Worm (Caenorhabditis elegans) whole organism, L2 larva: ENCODE data around the gene C08E8.5.

Experiments used
- C34F6.9 ChIP-seq: fragments of 150-350 bp; optimal IDR thresholded peaks from 2 replicates; lab custom pipeline; 2014; ENCODE audit warnings: missing biosample characterization, missing genetic modification characterization
- F13H6.1 ChIP-seq: sonication (generic microtip); optimal IDR thresholded peaks from 2 replicates; lab custom pipeline; 2016; ENCODE audit warnings: missing genetic modification characterization, missing compliant biosample characterization
- R02D3.7 ChIP-seq: fragments of 150-350 bp; optimal IDR thresholded peaks from 2 replicates; lab custom pipeline; 2014; ENCODE audit warnings: missing biosample characterization, missing genetic modification characterization
- Y55F3AM.14 ChIP-seq: fragments of 200-800 bp; sonication (Bioruptor generic); optimal IDR thresholded peaks from 2 replicates; lab custom pipeline; 2018; ENCODE audit warnings: mild to moderate bottlenecking, missing genetic modification characterization, missing compliant biosample characterization
- ZK546.5 ChIP-seq: sonication (generic microtip); optimal IDR thresholded peaks from 2 replicates; lab custom pipeline; 2017; ENCODE audit warnings: missing biosample characterization, missing genetic modification characterization
- alr-1 ChIP-seq: fragments of 150-350 bp; optimal IDR thresholded peaks from 2 replicates; lab custom pipeline; 2014; ENCODE audit warnings: missing biosample characterization, missing genetic modification characterization
- aly-2 ChIP-seq: fragments of 150-350 bp; optimal IDR thresholded peaks from 2 replicates; lab custom pipeline; 2014; ENCODE audit warnings: missing biosample characterization, missing genetic modification characterization
- blmp-1 ChIP-seq: sonication (generic microtip); optimal IDR thresholded peaks from 2 replicates; lab custom pipeline; 2017; ENCODE audit warnings: missing genetic modification characterization, mild to moderate bottlenecking, missing compliant biosample characterization, antibody characterized with exemption, moderate library complexity; ENCODE audit not compliant: insufficient read depth
- ceh-82 ChIP-seq: fragments of 150-350 bp; optimal IDR thresholded peaks from 2 replicates; lab custom pipeline; 2014; ENCODE audit warnings: missing biosample characterization, missing genetic modification characterization
- crh-2 ChIP-seq: sonication (generic microtip); optimal IDR thresholded peaks from 2 replicates; lab custom pipeline; 2017; ENCODE audit warnings: missing biosample characterization, missing genetic modification characterization
- egl-27 ChIP-seq: sonication (generic microtip); optimal IDR thresholded peaks from 3 replicates; lab custom pipeline; 2017; ENCODE audit warnings: missing biosample characterization, missing genetic modification reagents, missing genetic modification characterization
- elt-1 ChIP-seq: fragments of 150-350 bp; optimal IDR thresholded peaks from 2 replicates; lab custom pipeline; 2014; ENCODE audit warnings: missing biosample characterization, missing genetic modification characterization
- elt-3 ChIP-seq: sonication (generic microtip); optimal IDR thresholded peaks from 2 replicates; lab custom pipeline; 2017; ENCODE audit warnings: missing biosample characterization, missing genetic modification characterization
- fos-1 ChIP-seq: fragments of 150-350 bp; optimal IDR thresholded peaks from 2 replicates; lab custom pipeline; 2014; ENCODE audit warnings: missing biosample characterization, missing genetic modification characterization
- lsy-2 ChIP-seq, 2 experiments: fragments of 150-350 bp in 1 of 2; sonication (generic microtip) in 1 of 2; optimal IDR thresholded peaks; 2 replicates each; lab custom pipeline; 2014 to 2017; ENCODE audit warnings: missing biosample characterization in 2 of 2, missing genetic modification characterization in 2 of 2
- mab-5 ChIP-seq: fragments of 150-350 bp; optimal IDR thresholded peaks from 2 replicates; lab custom pipeline; 2014; ENCODE audit warnings: missing biosample characterization, missing genetic modification characterization
- mbf-1 ChIP-seq: sonication (generic microtip); optimal IDR thresholded peaks from 2 replicates; lab custom pipeline; 2017; ENCODE audit warnings: missing biosample characterization, missing genetic modification characterization
- mdl-1 ChIP-seq, 2 experiments: fragments of 150-350 bp in 1 of 2; sonication (generic microtip) in 1 of 2; optimal IDR thresholded peaks; 2 replicates each; lab custom pipeline; 2017; ENCODE audit warnings: missing biosample characterization in 2 of 2, missing genetic modification characterization in 2 of 2
- nhr-12 ChIP-seq: fragments of 150-350 bp; optimal IDR thresholded peaks from 2 replicates; lab custom pipeline; 2014; ENCODE audit warnings: missing biosample characterization, missing genetic modification characterization
- nhr-129 ChIP-seq: fragments of 150-350 bp; optimal IDR thresholded peaks from 2 replicates; lab custom pipeline; 2014; ENCODE audit warnings: missing biosample characterization, missing genetic modification characterization
- nhr-23 ChIP-seq: fragments of 150-350 bp; optimal IDR thresholded peaks from 2 replicates; lab custom pipeline; 2014; ENCODE audit warnings: missing biosample characterization, missing genetic modification reagents, missing genetic modification characterization
- nhr-237 ChIP-seq: fragments of 150-350 bp; optimal IDR thresholded peaks from 2 replicates; lab custom pipeline; 2014; ENCODE audit warnings: missing biosample characterization, missing genetic modification characterization
- nhr-6 ChIP-seq: fragments of 150-350 bp; optimal IDR thresholded peaks from 2 replicates; lab custom pipeline; 2014; ENCODE audit warnings: missing biosample characterization, missing genetic modification characterization
- nhr-77 ChIP-seq: fragments of 150-350 bp; optimal IDR thresholded peaks from 2 replicates; lab custom pipeline; 2014; ENCODE audit warnings: missing biosample characterization, missing genetic modification characterization
- peb-1 ChIP-seq: fragments of 150-350 bp; optimal IDR thresholded peaks from 2 replicates; lab custom pipeline; 2014; ENCODE audit warnings: missing biosample characterization, missing genetic modification characterization
- sem-4 ChIP-seq: fragments of 150-350 bp; optimal IDR thresholded peaks from 2 replicates; lab custom pipeline; 2014; ENCODE audit warnings: missing biosample characterization, missing genetic modification reagents, missing genetic modification characterization
- skn-1 ChIP-seq: sonication (generic microtip); optimal IDR thresholded peaks from 2 replicates; lab custom pipeline; 2017; ENCODE audit warnings: missing biosample characterization, missing genetic modification characterization
- sma-3 ChIP-seq: sonication (generic microtip); optimal IDR thresholded peaks from 2 replicates; lab custom pipeline; 2016; ENCODE audit warnings: missing genetic modification reagents, missing genetic modification characterization, missing compliant biosample characterization
- unc-55 ChIP-seq: fragments of 150-350 bp; sonication (generic microtip); optimal IDR thresholded peaks from 3 replicates; lab custom pipeline; 2014; ENCODE audit warnings: missing biosample characterization, missing genetic modification reagents, missing genetic modification characterization
- unc-62 ChIP-seq: fragments of 150-350 bp; optimal IDR thresholded peaks from 2 replicates; lab custom pipeline; 2014; ENCODE audit warnings: missing biosample characterization, missing genetic modification reagents, missing genetic modification characterization
- ztf-1 ChIP-seq: fragments of 200-800 bp; sonication (Bioruptor generic); conservative IDR thresholded peaks from 2 replicates; pipeline ENCODE4 v1.3.6; 2022; ENCODE audit warnings: missing genetic modification characterization, missing compliant biosample characterization
- ztf-11 ChIP-seq: sonication (generic microtip); optimal IDR thresholded peaks from 2 replicates; lab custom pipeline; 2017; ENCODE audit warnings: missing biosample characterization, missing genetic modification characterization
- ztf-4 ChIP-seq: fragments of 150-350 bp; optimal IDR thresholded peaks from 2 replicates; lab custom pipeline; 2014; ENCODE audit warnings: missing biosample characterization, missing genetic modification characterization

Gene C08E8.5

DNA sequence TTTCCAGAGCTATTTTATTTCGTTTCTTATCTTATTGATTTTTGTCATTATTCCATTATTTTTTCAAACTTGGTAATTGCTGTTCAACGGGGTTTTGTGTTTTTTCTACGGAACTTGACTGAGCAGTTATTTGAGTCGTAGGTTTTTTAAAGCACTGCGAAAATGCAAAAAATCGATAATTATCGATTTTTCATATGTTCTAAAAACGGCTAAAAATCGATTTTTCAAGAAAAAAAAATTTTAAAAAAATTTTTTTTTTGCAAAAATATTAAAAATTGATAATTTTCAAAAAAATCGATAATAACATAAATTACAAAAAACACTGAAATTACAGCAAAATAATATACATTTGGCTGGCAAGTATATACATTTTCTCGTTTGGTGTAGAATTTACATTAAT lies 15.8 kb upstream of the C08E8.5 start:
- no peak for TF ChIP-seq fos-1 (tag; lab: Kevin White, UChicago)
- TF ChIP-seq mbf-1, result no peak
- no peak for TF ChIP-seq unc-62 (GFP tag; lab: Kevin White, UChicago)
- no peak for TF ChIP-seq egl-27 (tag; lab: Kevin White, UChicago)
- no peak for TF ChIP-seq nhr-237 (tag; lab: Kevin White, UChicago)
- TF ChIP-seq ZK546.5 (tag; lab: Kevin White, UChicago), result no peak
- no peak for TF ChIP-seq ztf-11 (tag; lab: Kevin White, UChicago)
- TF ChIP-seq ztf-4, result no peak

DNA sequence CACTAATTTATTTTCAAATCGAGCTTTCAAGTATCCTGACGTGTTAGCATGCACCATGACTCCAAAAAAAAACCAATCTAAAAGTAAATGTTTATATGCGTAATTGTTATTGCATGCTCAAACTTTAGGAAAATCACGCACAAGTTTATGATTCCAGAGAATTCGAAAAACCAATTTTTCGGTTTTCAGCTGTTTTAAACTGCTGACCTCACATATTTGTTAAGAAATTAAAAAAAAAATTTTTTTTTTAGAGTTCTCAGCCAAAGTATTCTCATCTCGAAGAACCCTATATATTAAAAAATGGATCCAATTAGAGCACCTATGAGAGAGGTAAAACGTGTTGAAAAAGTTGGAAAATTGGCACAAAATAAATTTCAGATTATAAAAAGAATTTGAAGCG lies 14.4 kb upstream of the C08E8.5 start, which contains the start of gene Y51A2B.2:
Gene Y51A2B.2 (plus strand): TSS at position 301 of the 400 bp plus-strand sequence.
- TF ChIP-seq ceh-82 (tag; lab: Kevin White, UChicago) (no peak), blmp-1 (tag; lab: Kevin White, UChicago) (no peak), lsy-2 (tag; optimal IDR thresholded peaks at IDR 0.05; lab: Kevin White, UChicago) (no peak)

DNA sequence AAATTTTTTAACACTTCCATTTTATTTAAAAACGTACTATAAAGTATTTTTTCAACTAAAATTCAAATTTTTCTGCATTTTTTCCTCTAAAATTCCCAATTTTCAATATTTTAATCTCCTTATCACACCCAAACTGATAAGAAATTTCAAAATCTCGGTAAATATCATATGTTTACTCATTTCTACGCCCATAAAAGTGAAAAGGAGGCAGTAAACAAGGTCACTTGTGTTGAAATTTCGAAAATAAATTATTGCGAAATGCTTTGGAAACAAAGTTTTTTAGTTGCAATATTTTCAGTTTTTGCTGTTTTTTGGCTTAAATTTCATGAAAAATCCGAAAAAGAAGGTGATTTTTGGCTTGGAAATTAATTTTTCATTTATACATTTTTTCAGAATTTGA lies 11.8 kb upstream of the C08E8.5 start, which contains the start of gene C08E8.4:
Gene C08E8.4 (plus strand): TSS at position 268 of the 400 bp plus-strand sequence.
- TF ChIP-seq F13H6.1, result no peak
- TF ChIP-seq fos-1 (tag; lab: Kevin White, UChicago), result peak; percentile 51
- TF ChIP-seq unc-55 (GFP tag; lab: Kevin White, UChicago), result no peak
- TF ChIP-seq crh-2, result peak; percentile 8

DNA sequence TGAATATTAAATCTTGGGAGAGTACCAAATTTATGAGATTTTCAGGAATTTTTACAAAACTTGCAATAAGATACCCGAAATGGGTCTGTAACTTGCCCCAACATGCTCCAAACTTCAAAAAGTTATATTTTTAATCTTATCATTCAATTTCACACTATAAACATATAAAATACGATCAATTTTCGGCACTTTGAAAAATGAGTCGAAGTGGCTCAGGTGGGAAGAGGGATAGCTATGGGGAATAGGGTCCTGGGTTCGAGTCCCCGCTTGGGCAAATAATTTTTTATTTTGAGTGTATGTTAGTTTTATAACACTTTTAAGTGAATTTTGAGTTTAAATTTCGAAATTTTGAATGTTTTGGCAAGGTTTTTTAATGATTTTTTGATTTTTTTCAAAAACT lies 11.2 kb upstream of the C08E8.5 start:
- no peak for TF ChIP-seq elt-3
- TF ChIP-seq sma-3 (GFP tag; lab: Kevin White, UChicago), result no peak
- no peak for TF ChIP-seq mbf-1
- no peak for TF ChIP-seq alr-1 (tag; lab: Kevin White, UChicago)
- TF ChIP-seq elt-1 (tag; lab: Kevin White, UChicago), result no peak
- no peak for TF ChIP-seq nhr-6 (tag; lab: Kevin White, UChicago)
- no peak for TF ChIP-seq nhr-237 (tag; lab: Kevin White, UChicago)
- no peak for TF ChIP-seq ztf-4
- TF ChIP-seq ZK546.5 (tag; lab: Kevin White, UChicago), result no peak
- no peak for TF ChIP-seq nhr-77
- TF ChIP-seq unc-55 (GFP tag; lab: Kevin White, UChicago), result no peak
- TF ChIP-seq F13H6.1, result no peak
- no peak for TF ChIP-seq sem-4
- TF ChIP-seq blmp-1 (tag; lab: Kevin White, UChicago), result no peak
- no peak for TF ChIP-seq C34F6.9 (tag; lab: Kevin White, UChicago)
- TF ChIP-seq lsy-2 (tag; optimal IDR thresholded peaks at IDR 0.05; lab: Kevin White, UChicago), result no peak
- TF ChIP-seq, all 48 proteins: peak for 0

DNA sequence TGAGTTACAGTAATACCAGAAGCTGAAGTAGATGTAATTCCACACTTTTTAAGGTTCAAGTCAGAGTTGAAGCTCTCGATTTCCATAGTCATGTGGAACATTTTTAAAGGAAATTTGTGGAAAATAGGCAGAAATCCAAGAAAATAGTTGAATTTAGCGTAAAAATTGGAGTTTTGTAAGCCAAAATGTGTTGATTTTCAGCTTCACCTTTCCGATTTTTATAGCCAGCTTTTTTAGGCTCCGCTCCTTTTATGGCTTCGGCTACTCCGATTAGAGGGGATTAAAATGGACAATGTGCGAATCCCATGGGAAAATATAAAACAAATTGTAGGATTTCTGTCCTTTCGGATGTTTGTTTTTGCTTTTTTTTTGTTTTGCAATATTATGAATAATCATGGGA lies 8.5 kb upstream of the C08E8.5 start, which contains the start of gene C08E8.6:
Gene C08E8.6 (minus strand): TSS at position 101 of the 400 bp plus-strand sequence.
- TF ChIP-seq nhr-77, result no peak
- TF ChIP-seq blmp-1 (tag; lab: Kevin White, UChicago), result no peak
- no peak for TF ChIP-seq sem-4
- TF ChIP-seq crh-2, result no peak
- TF ChIP-seq skn-1 (tag; lab: Kevin White, UChicago), result no peak
- TF ChIP-seq nhr-129, result no peak
- TF ChIP-seq elt-1 (tag; lab: Kevin White, UChicago), result no peak
- no peak for TF ChIP-seq nhr-237 (tag; lab: Kevin White, UChicago)
- TF ChIP-seq lsy-2 (tag; optimal IDR thresholded peaks at IDR 0.05; lab: Kevin White, UChicago), result no peak
- no peak for TF ChIP-seq nhr-12 (tag; lab: Kevin White, UChicago)
- no peak for TF ChIP-seq mab-5
- no peak for TF ChIP-seq peb-1
- no peak for TF ChIP-seq nhr-23
- TF ChIP-seq Y55F3AM.14, result no peak

DNA sequence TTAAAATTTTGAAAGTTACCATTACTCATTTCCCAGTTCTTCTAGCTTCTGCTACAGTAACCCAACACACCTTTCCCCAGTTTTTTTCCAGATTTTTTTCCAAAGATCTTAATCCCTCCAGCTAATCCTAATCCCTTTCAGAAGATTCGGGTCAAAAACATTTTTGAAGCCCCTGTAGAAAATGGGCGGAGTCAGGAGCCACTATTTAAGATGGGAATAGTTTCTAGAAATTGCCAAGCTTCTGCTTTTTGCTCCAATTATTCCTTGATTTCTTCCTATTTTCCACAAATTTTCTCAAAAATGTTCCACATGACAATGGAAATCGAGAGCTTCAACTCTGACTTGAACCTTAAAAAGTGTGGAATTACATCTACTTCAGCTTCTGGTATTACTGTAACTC lies 4.8 kb upstream of the C08E8.5 start, which contains the start of gene C08E8.9:
Gene C08E8.9 (plus strand): TSS at position 301 of the 400 bp plus-strand sequence.
- no peak for TF ChIP-seq elt-3
- TF ChIP-seq C34F6.9 (tag; lab: Kevin White, UChicago), result no peak
- no peak for TF ChIP-seq Y55F3AM.14
- TF ChIP-seq elt-1 (tag; lab: Kevin White, UChicago), result no peak
- no peak for TF ChIP-seq aly-2 (tag; lab: Kevin White, UChicago)
- TF ChIP-seq, all 48 proteins: peak for 0

DNA sequence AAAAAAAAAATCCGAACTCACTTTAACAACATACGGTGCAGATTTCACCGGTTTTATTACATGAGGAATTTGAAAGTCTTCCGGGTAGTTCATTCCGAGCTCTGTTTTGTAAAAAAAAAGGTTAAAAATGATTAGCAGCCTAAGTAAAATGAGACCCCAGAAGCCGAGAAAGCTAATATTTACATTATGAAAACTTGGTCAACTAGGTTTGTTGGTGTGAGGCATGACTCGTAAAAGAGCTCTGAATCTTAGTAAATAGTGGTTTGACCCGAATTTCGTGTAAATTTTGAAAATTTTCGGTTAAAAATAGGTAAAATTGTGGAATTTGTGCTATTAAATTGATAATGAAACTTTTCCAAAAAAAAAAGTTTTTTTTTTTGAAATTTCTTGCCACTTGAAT lies 2.6 kb upstream of the C08E8.5 start, which contains the start of gene C08E8.1:
Gene C08E8.1 (minus strand): TSS at position 101 of the 400 bp plus-strand sequence.
- TF ChIP-seq ztf-1, result no peak
- no peak for TF ChIP-seq aly-2 (tag; lab: Kevin White, UChicago)
- TF ChIP-seq R02D3.7, result no peak
- no peak for TF ChIP-seq mdl-1 (tag; optimal IDR thresholded peaks at IDR 0.05; lab: Kevin White, UChicago)
